Fruit fly (Drosophila melanogaster): ENCODE data around the gene CG2926.

The CG2926 gene

DNA sequence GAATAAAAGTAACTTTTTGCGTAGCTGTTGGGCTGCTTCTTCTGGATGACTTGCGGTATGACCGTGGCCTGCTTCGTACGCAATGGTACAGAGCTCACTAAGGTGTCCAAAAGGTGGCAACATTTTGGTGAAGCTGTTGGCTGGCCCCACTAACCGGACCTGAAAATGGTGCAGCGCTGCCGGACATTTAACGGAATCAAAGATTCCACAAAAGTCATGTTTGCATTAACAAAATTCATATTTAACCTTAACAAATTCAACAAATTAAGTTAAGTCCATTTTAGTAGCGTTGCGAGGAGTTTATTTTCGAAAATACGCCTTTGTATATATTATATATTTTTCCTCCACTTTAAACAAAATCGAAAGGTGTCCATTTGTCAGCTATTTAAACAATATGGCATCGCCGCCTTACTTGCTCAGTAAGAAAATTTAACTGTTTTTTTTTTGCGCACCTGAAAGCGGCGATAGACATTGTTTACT lies 12.9 kb upstream of the CG2926 start, which contains the start of the genes kra and SecS (continued):
- no peak for TF ChIP-seq Ravus (GFP tag; IDR thresholded peaks at IDR 0.05)
- peak; percentile 29 for TF ChIP-seq Dek (tag; optimal IDR thresholded peaks at IDR 0.05)
- TF ChIP-seq CG11560 (tag; IDR thresholded peaks at IDR 0.05): no peak
- TF ChIP-seq chinmo (GFP tag; IDR thresholded peaks at IDR 0.05; ENCODE audit: partially characterized antibody): no peak
- no peak for TF ChIP-seq CG3726 (GFP tag; IDR thresholded peaks at IDR 0.05)
- TF ChIP-seq Fer2 (tag; optimal IDR thresholded peaks at IDR 0.05): peak; percentile 60
- TF ChIP-seq Dfd (GFP tag; optimal IDR thresholded peaks at IDR 0.05): no peak
- TF ChIP-seq klu (GFP tag; IDR thresholded peaks at IDR 0.05): no peak
- peak; percentile 9 for TF ChIP-seq mirr (GFP tag; optimal IDR thresholded peaks at IDR 0.05)
- TF ChIP-seq grn (GFP tag; optimal IDR thresholded peaks at IDR 0.05): no peak
- no peak for TF ChIP-seq CG32767 (GFP tag; IDR thresholded peaks at IDR 0.05)
- TF ChIP-seq psq (GFP tag; optimal IDR thresholded peaks at IDR 0.05): no peak
- no peak for TF ChIP-seq ro (GFP tag; IDR thresholded peaks at IDR 0.05)
- peak; percentile 36 for TF ChIP-seq slp2 (GFP tag; optimal IDR thresholded peaks at IDR 0.05)
- no peak for TF ChIP-seq Awh (GFP tag; IDR thresholded peaks at IDR 0.05)
- TF ChIP-seq kni (GFP tag; optimal IDR thresholded peaks at IDR 0.05): no peak
- TF ChIP-seq salm (tag; optimal IDR thresholded peaks at IDR 0.05): no peak
- no peak for TF ChIP-seq CG10959 (GFP tag; IDR thresholded peaks at IDR 0.05)
- TF ChIP-seq CG11504 (tag; optimal IDR thresholded peaks at IDR 0.05): no peak
- TF ChIP-seq CG4404 (GFP tag; IDR thresholded peaks at IDR 0.05): no peak
- TF ChIP-seq dati (GFP tag; IDR thresholded peaks at IDR 0.05): no peak
- TF ChIP-seq esg (GFP tag; conservative IDR thresholded peaks at IDR 0.05): no peak
- TF ChIP-seq CG9932 (GFP tag; IDR thresholded peaks at IDR 0.05): no peak
- TF ChIP-seq CG3407 (GFP tag; optimal IDR thresholded peaks at IDR 0.05): no peak
- TF ChIP-seq vvl (GFP tag; IDR thresholded peaks at IDR 0.05): no peak
- no peak for TF ChIP-seq CG10565 (GFP tag; optimal IDR thresholded peaks at IDR 0.05)
- TF ChIP-seq Ada2b (GFP tag; IDR thresholded peaks at IDR 0.05): no peak
- peak; percentile 62 for TF ChIP-seq unpg (GFP tag; optimal IDR thresholded peaks at IDR 0.05)
- TF ChIP-seq CG3281 (GFP tag; optimal IDR thresholded peaks at IDR 0.05): peak; percentile 62
- TF ChIP-seq cg (GFP tag; optimal IDR thresholded peaks at IDR 0.05): no peak
- peak; percentile 48 for TF ChIP-seq CG8924 (tag; optimal IDR thresholded peaks at IDR 0.05)
- peak; percentile 46 for TF ChIP-seq zfh2 (GFP tag; optimal IDR thresholded peaks at IDR 0.05)
- no peak for TF ChIP-seq run (tag; optimal IDR thresholded peaks at IDR 0.05)
- TF ChIP-seq ttk (GFP tag; IDR thresholded peaks at IDR 0.05): no peak
- TF ChIP-seq Ptx1 (GFP tag; IDR thresholded peaks at IDR 0.05): no peak
- TF ChIP-seq CG6254 (GFP tag; optimal IDR thresholded peaks at IDR 0.05): no peak
- no peak for TF ChIP-seq dan (GFP tag; IDR thresholded peaks at IDR 0.05)
- no peak for TF ChIP-seq gro (GFP tag; optimal IDR thresholded peaks at IDR 0.05)
- TF ChIP-seq nmo (GFP tag; optimal IDR thresholded peaks at IDR 0.05): peak; percentile 75
- no peak for TF ChIP-seq CG2202 (tag; optimal IDR thresholded peaks at IDR 0.05)
- TF ChIP-seq H15 (GFP tag; IDR thresholded peaks at IDR 0.05): no peak
- no peak for TF ChIP-seq ara (GFP tag; IDR thresholded peaks at IDR 0.05)
- no peak for TF ChIP-seq crol (GFP tag; IDR thresholded peaks at IDR 0.05)
- no peak for TF ChIP-seq Nf-YA (GFP tag; IDR thresholded peaks at IDR 0.05)
- no peak for TF ChIP-seq da (GFP tag; optimal IDR thresholded peaks at IDR 0.05)
- no peak for TF ChIP-seq fd102C (GFP tag; optimal IDR thresholded peaks at IDR 0.05)
- no peak for TF ChIP-seq HLH3B (GFP tag; IDR thresholded peaks at IDR 0.05)
- TF ChIP-seq grau (tag; optimal IDR thresholded peaks at IDR 0.05): peak; percentile 54
- peak in 1 of 2 experiments; percentile 44 for TF ChIP-seq insv (GFP tag; optimal IDR thresholded peaks at IDR 0.05)
- no peak for TF ChIP-seq TFAM (GFP tag; optimal IDR thresholded peaks at IDR 0.05)
- peak; percentile 54 for TF ChIP-seq caup (GFP tag; optimal IDR thresholded peaks at IDR 0.05; ENCODE audit: severe bottlenecking)
- peak; percentile 75 for TF ChIP-seq gem (tag; optimal IDR thresholded peaks at IDR 0.05)
